Worm (Caenorhabditis elegans) whole organism, L1 larva: Measurements from ENCODE around the gene C45B2.3.
A peak's percentile ranks its signal among the peaks of the same experiment; 100 is the strongest.

Source experiments
- C16A3.4 ChIP-seq: fragments of 150-350 bp; optimal IDR thresholded peaks from 2 replicates; lab custom pipeline; 2014; ENCODE audit warnings: missing biosample characterization, missing genetic modification characterization
- C34B4.2 ChIP-seq: sonication (generic microtip); optimal IDR thresholded peaks from 2 replicates; lab custom pipeline; 2017; ENCODE audit warnings: mild to moderate bottlenecking, missing genetic modification characterization, missing compliant biosample characterization
- F16B12.6 ChIP-seq: fragments of 150-350 bp; optimal IDR thresholded peaks from 2 replicates; lab custom pipeline; 2014; ENCODE audit warnings: missing biosample characterization, missing genetic modification characterization
- aha-1 ChIP-seq: fragments of 150-350 bp; optimal IDR thresholded peaks from 2 replicates; lab custom pipeline; 2014; ENCODE audit warnings: missing biosample characterization, missing genetic modification characterization
- alr-1 ChIP-seq: fragments of 200-800 bp; sonication (Bioruptor generic); optimal IDR thresholded peaks from 2 replicates; lab custom pipeline; 2018; ENCODE audit warnings: borderline replicate concordance, mild to moderate bottlenecking, missing genetic modification characterization, missing compliant biosample characterization
- aly-2 ChIP-seq: fragments of 150-350 bp; optimal IDR thresholded peaks from 2 replicates; lab custom pipeline; 2014; ENCODE audit warnings: missing biosample characterization, missing genetic modification characterization
- blmp-1 ChIP-seq: fragments of 150-350 bp; optimal IDR thresholded peaks from 2 replicates; lab custom pipeline; 2014; ENCODE audit warnings: missing biosample characterization, missing genetic modification characterization
- ceh-90 ChIP-seq: sonication (generic microtip); optimal IDR thresholded peaks from 2 replicates; lab custom pipeline; 2016; ENCODE audit warnings: missing genetic modification characterization, missing compliant biosample characterization
- ces-1 ChIP-seq: fragments of 150-350 bp; optimal IDR thresholded peaks from 2 replicates; lab custom pipeline; 2014; ENCODE audit warnings: missing biosample characterization, missing genetic modification reagents, missing genetic modification characterization
- efl-1 ChIP-seq, 4 experiments: fragments of 150-350 bp; optimal IDR thresholded peaks in 3 of 4; peaks in 1 of 4; 1 replicate in 1 of 4; 2 replicates in 3 of 4; lab custom pipeline; 2014; ENCODE audit warnings: missing biosample characterization in 2 of 4, missing genetic modification characterization in 2 of 4, missing genetic modification reagents in 2 of 4
- elt-2 ChIP-seq: sonication (generic microtip); optimal IDR thresholded peaks from 2 replicates; lab custom pipeline; 2016; ENCODE audit warnings: missing genetic modification characterization, mild to moderate bottlenecking, inconsistent platforms, missing compliant biosample characterization, missing genetic modification reagents
- elt-3 ChIP-seq, 6 experiments: fragments of 150-350 bp in 1 of 6; sonication (generic microtip); optimal IDR thresholded peaks; 2 replicates each; lab custom pipeline; 2017 to 2018; ENCODE audit warnings: missing biosample characterization in 6 of 6, missing genetic modification characterization in 6 of 6, inconsistent platforms in 1 of 6
- ets-5 ChIP-seq: fragments of 200-800 bp; sonication (Bioruptor generic); IDR thresholded peaks from 2 replicates; pipeline ENCODE4 v1.3.6; 2022; ENCODE audit warnings: missing genetic modification characterization, missing compliant biosample characterization
- fkh-4 ChIP-seq: sonication (generic microtip); optimal IDR thresholded peaks from 2 replicates; lab custom pipeline; 2016; ENCODE audit warnings: missing compliant biosample characterization, missing genetic modification characterization, borderline replicate concordance
- grh-1 ChIP-seq: fragments of 200-800 bp; sonication (Bioruptor generic); IDR thresholded peaks from 2 replicates; pipeline ENCODE4 v1.3.6; 2022; ENCODE audit warnings: missing genetic modification reagents, missing genetic modification characterization, missing compliant biosample characterization
- irx-1 ChIP-seq: sonication (generic microtip); optimal IDR thresholded peaks from 2 replicates; lab custom pipeline; 2016; ENCODE audit warnings: missing genetic modification characterization, missing compliant biosample characterization
- isw-1 ChIP-seq: fragments of 200-800 bp; sonication (Bioruptor generic); IDR thresholded peaks from 2 replicates; pipeline ENCODE4 v1.3.6; 2022; ENCODE audit warnings: missing genetic modification characterization, missing compliant biosample characterization
- lin-13 ChIP-seq: fragments of 150-350 bp; optimal IDR thresholded peaks from 2 replicates; lab custom pipeline; 2014; ENCODE audit warnings: missing biosample characterization, missing genetic modification reagents, missing genetic modification characterization
- lin-14 ChIP-seq: fragments of 200-800 bp; sonication (Bioruptor generic); optimal IDR thresholded peaks from 2 replicates; lab custom pipeline; 2018; ENCODE audit warnings: mild to moderate bottlenecking, missing genetic modification characterization, moderate library complexity, missing compliant biosample characterization
- lin-35 ChIP-seq, 2 experiments: fragments of 150-350 bp; optimal IDR thresholded peaks; 2 replicates each; lab custom pipeline; 2014; ENCODE audit warnings: missing biosample characterization in 2 of 2, missing genetic modification characterization in 2 of 2, missing genetic modification reagents in 2 of 2
- lsy-2 ChIP-seq, 2 experiments: fragments of 150-350 bp; optimal IDR thresholded peaks; 2 replicates each; lab custom pipeline; 2014; ENCODE audit warnings: missing biosample characterization in 2 of 2, missing genetic modification characterization in 2 of 2
- mep-1 ChIP-seq: fragments of 150-350 bp; optimal IDR thresholded peaks from 2 replicates; lab custom pipeline; 2014; ENCODE audit warnings: missing biosample characterization, missing genetic modification characterization
- nhr-12 ChIP-seq: sonication (generic microtip); optimal IDR thresholded peaks from 2 replicates; lab custom pipeline; 2017; ENCODE audit warnings: missing biosample characterization, missing genetic modification characterization
- nhr-19 ChIP-seq: fragments of 200-800 bp; sonication (Bioruptor generic); conservative IDR thresholded peaks from 2 replicates; pipeline ENCODE4 v1.3.6; 2022; ENCODE audit warnings: missing genetic modification characterization, missing compliant biosample characterization
- nhr-20 ChIP-seq: sonication (generic microtip); optimal IDR thresholded peaks from 2 replicates; lab custom pipeline; 2016; ENCODE audit warnings: mild to moderate bottlenecking, missing genetic modification characterization, missing compliant biosample characterization
- nhr-237 ChIP-seq: fragments of 150-350 bp; optimal IDR thresholded peaks from 2 replicates; lab custom pipeline; 2014; ENCODE audit warnings: missing biosample characterization, missing genetic modification characterization
- nhr-28 ChIP-seq: fragments of 150-350 bp; optimal IDR thresholded peaks from 2 replicates; lab custom pipeline; 2014; ENCODE audit warnings: missing biosample characterization, missing genetic modification characterization
- nhr-47 ChIP-seq: sonication (generic microtip); optimal IDR thresholded peaks from 2 replicates; lab custom pipeline; 2016; ENCODE audit warnings: mild to moderate bottlenecking, missing genetic modification characterization, moderate library complexity, missing compliant biosample characterization
- nhr-85 ChIP-seq: sonication (generic microtip); peaks from one replicate; lab custom pipeline; 2016; ENCODE audit warnings: missing genetic modification characterization, inconsistent platforms, missing compliant biosample characterization
- nhr-90 ChIP-seq: sonication (generic microtip); optimal IDR thresholded peaks from 2 replicates; lab custom pipeline; 2016; ENCODE audit warnings: mild to moderate bottlenecking, missing genetic modification characterization, missing compliant biosample characterization; ENCODE audit not compliant: poor library complexity
- swsn-7 ChIP-seq: sonication (generic microtip); optimal IDR thresholded peaks from 2 replicates; lab custom pipeline; 2016; ENCODE audit warnings: missing genetic modification characterization, missing compliant biosample characterization
- unc-98 ChIP-seq: fragments of 200-800 bp; sonication (Bioruptor generic); IDR thresholded peaks from 2 replicates; pipeline ENCODE4 v1.3.6; 2022; ENCODE audit warnings: missing genetic modification characterization, missing compliant biosample characterization
- vab-15 ChIP-seq: sonication (generic microtip); optimal IDR thresholded peaks from 2 replicates; lab custom pipeline; 2017; ENCODE audit warnings: missing genotype, mild to moderate bottlenecking, missing genetic modification characterization, missing compliant biosample characterization
- xbp-1 ChIP-seq: sonication (generic microtip); optimal IDR thresholded peaks from 2 replicates; lab custom pipeline; 2016; ENCODE audit warnings: missing genetic modification characterization, missing compliant biosample characterization
- zag-1 ChIP-seq: fragments of 150-350 bp; optimal IDR thresholded peaks from 2 replicates; lab custom pipeline; 2014; ENCODE audit warnings: missing biosample characterization, missing genetic modification characterization
- ztf-11 ChIP-seq, 2 experiments: sonication (generic microtip); optimal IDR thresholded peaks; 2 replicates each; lab custom pipeline; 2016 to 2017; ENCODE audit warnings: missing genetic modification characterization in 2 of 2, missing biosample characterization in 1 of 2, missing compliant biosample characterization in 1 of 2
- ztf-4 ChIP-seq: fragments of 150-350 bp; optimal IDR thresholded peaks from 2 replicates; lab custom pipeline; 2014; ENCODE audit warnings: missing biosample characterization, missing genetic modification characterization

Gene C45B2.3

ce11 chrX:6066618-6067017 lies 16.1 kb upstream of the C45B2.3 start:
- peak; percentile 63 for TF ChIP-seq blmp-1
- no peak for TF ChIP-seq nhr-47 (tag; lab: Kevin White, UChicago)

ce11 chrX:6075209-6075608 lies 7.6 kb upstream of the C45B2.3 start, which contains the start of gene lgc-58:
Gene lgc-58, plus strand, starts transcription at chrX:6075509.
- no peak for TF ChIP-seq C16A3.4 (tag; lab: Kevin White, UChicago)
- TF ChIP-seq ztf-4 (tag; lab: Kevin White, UChicago): no peak
- TF ChIP-seq lsy-2 (tag; optimal IDR thresholded peaks at IDR 0.05; lab: Kevin White, UChicago): no peak
- no peak for TF ChIP-seq efl-1 (optimal IDR thresholded peaks at IDR 0.05; lab: Kevin White, UChicago)
- no peak for TF ChIP-seq efl-1 (GFP tag; optimal IDR thresholded peaks at IDR 0.05 in 1 of 2; lab: Kevin White, UChicago)
- TF ChIP-seq fkh-4 (tag; lab: Kevin White, UChicago): no peak
- TF ChIP-seq lin-13 (GFP tag; lab: Kevin White, UChicago): no peak
- no peak for TF ChIP-seq grh-1

ce11 chrX:6081793-6082192 lies 967 bp upstream of the C45B2.3 start:
- TF ChIP-seq blmp-1: peak; percentile 44
- peak in 3 of 6 experiments; percentile 41 to 72 (median 66) for TF ChIP-seq elt-3 (tag; optimal IDR thresholded peaks at IDR 0.05; lab: Kevin White, UChicago)
- no peak for TF ChIP-seq nhr-19 (GFP tag; lab: Robert Waterston, UW)
- no peak for TF ChIP-seq ztf-11 (tag; optimal IDR thresholded peaks at IDR 0.05; lab: Kevin White, UChicago)
- peak; percentile 15 for TF ChIP-seq nhr-20 (tag; lab: Kevin White, UChicago)
- TF ChIP-seq elt-2 (tag; lab: Kevin White, UChicago): peak; percentile 38
- TF ChIP-seq alr-1 (tag; lab: Kevin White, UChicago): no peak
- no peak for TF ChIP-seq mep-1
- no peak for TF ChIP-seq nhr-85
- no peak for TF ChIP-seq F16B12.6
- no peak for TF ChIP-seq aly-2 (tag; lab: Kevin White, UChicago)
- TF ChIP-seq lin-35 (GFP tag; optimal IDR thresholded peaks at IDR 0.05; lab: Kevin White, UChicago): peak in 1 of 2 experiments; percentile 14
- peak; percentile 48 for TF ChIP-seq lin-14 (GFP tag; lab: Kevin White, UChicago)

ce11 chrX:6084439-6084838 lies 1.7 kb downstream of the C45B2.3 start, which contains the start of gene C45B2.2:
Gene C45B2.2, plus strand, starts transcription at chrX:6084739.
- TF ChIP-seq nhr-237 (tag; lab: Kevin White, UChicago) (no peak), unc-98 (GFP tag; lab: Robert Waterston, UW) (no peak), lin-35 (GFP tag; optimal IDR thresholded peaks at IDR 0.05; lab: Kevin White, UChicago) (no peak), swsn-7 (tag; lab: Kevin White, UChicago) (no peak), aha-1 (tag; lab: Kevin White, UChicago) (no peak), zag-1 (tag; lab: Kevin White, UChicago) (no peak), ces-1 (no peak), nhr-19 (GFP tag; lab: Robert Waterston, UW) (no peak), ets-5 (no peak), xbp-1 (no peak), nhr-28 (no peak), isw-1 (GFP tag; lab: Robert Waterston, UW) (no peak), ceh-90 (no peak), C34B4.2 (tag; lab: Kevin White, UChicago) (no peak), vab-15 (tag; lab: Kevin White, UChicago) (no peak), nhr-90 (tag; lab: Kevin White, UChicago) (no peak), irx-1 (tag; lab: Kevin White, UChicago) (no peak), nhr-12 (tag; lab: Kevin White, UChicago) (no peak)
